Fruit fly (Drosophila melanogaster): ENCODE data around the gene GstT4.
A peak's percentile ranks its signal among the peaks of the same experiment; 100 is the strongest.

dm6 chrX:13384583-13385342, 19.8 kb upstream of the GstT4 start, which contains the start of the genes Rbp1-like and Tim9a:
- TF ChIP-seq CG10669 (GFP tag; optimal IDR thresholded peaks at IDR 0.05): peak; percentile 14
- TF ChIP-seq acj6 (GFP tag; optimal IDR thresholded peaks at IDR 0.05): peak; percentile 52
- TF ChIP-seq CG10631 (GFP tag; optimal IDR thresholded peaks at IDR 0.05): peak; percentile 64
- peak; percentile 34 for TF ChIP-seq CG34406 (GFP tag; optimal IDR thresholded peaks at IDR 0.05)
